Fruit fly (Drosophila melanogaster): Measurements from ENCODE around the gene Btk.

Btk gene

DNA sequence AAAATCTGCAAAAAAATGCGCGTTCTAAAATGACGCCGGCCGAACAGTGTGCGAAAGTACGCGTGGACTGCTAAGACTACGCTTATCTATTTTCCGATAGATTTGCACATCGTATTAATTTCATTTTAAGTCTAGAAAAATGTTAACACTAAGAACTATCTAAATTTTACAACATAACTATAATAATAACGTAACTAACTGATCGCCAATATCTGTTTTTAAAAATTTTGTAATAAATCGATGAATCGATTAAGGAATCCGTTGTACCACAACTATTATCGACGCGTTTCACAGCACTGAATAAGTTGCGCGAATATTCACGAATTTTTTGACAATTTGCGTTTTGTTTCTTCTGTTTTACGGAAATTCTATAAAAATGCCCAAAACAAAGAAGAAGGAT, 89.8 kb downstream of the Btk start, which contains the start of gene Ssb-c31a (continued):
- TF ChIP-seq CG7786 (GFP tag; optimal IDR thresholded peaks at IDR 0.05) (peak; percentile 53), en (GFP tag; optimal IDR thresholded peaks at IDR 0.05) (no peak), CG10565 (GFP tag; optimal IDR thresholded peaks at IDR 0.05) (no peak), bab2 (GFP tag; optimal IDR thresholded peaks at IDR 0.05) (peak; percentile 33), az2 (GFP tag; optimal IDR thresholded peaks at IDR 0.05) (peak; percentile 46), CG2120 (GFP tag; optimal IDR thresholded peaks at IDR 0.05) (peak; percentile 80), tna (GFP tag; IDR thresholded peaks at IDR 0.05; ENCODE audit: partially characterized antibody) (no peak), sna (GFP tag; IDR thresholded peaks at IDR 0.05; ENCODE audit: partially characterized antibody) (peak; percentile 63; the same call in 1 of the 2 replicates), al (GFP tag; IDR thresholded peaks at IDR 0.05) (peak; percentile 42; the same call in 1 of the 2 replicates), bcd (GFP tag; optimal IDR thresholded peaks at IDR 0.05) (peak; percentile 55), ems (GFP tag; optimal IDR thresholded peaks at IDR 0.05) (peak; percentile 42), ato (GFP tag; IDR thresholded peaks at IDR 0.05; ENCODE audit: partially characterized antibody) (no peak), ranshi (GFP tag; IDR thresholded peaks at IDR 0.05) (0 out of 2 replicates have a peak, but pooled peaks have one; percentile 24), gce (GFP tag; IDR thresholded peaks at IDR 0.05) (no peak), CG32772 (GFP tag; IDR thresholded peaks at IDR 0.05) (no peak), CG13287 (GFP tag; IDR thresholded peaks at IDR 0.05; ENCODE audit: partially characterized antibody) (peak; percentile 88), CG13775 (GFP tag; optimal IDR thresholded peaks at IDR 0.05) (peak; percentile 53), fd96Cb (tag; optimal IDR thresholded peaks at IDR 0.05) (no peak), BEAF-32 (GFP tag; optimal IDR thresholded peaks at IDR 0.05) (peak; percentile 85), CG6765 (GFP tag; optimal IDR thresholded peaks at IDR 0.05) (no peak), Ptx1 (GFP tag; IDR thresholded peaks at IDR 0.05) (peak; percentile 35; the same call in 1 of the 2 replicates), lab (GFP tag; optimal IDR thresholded peaks at IDR 0.05) (peak; percentile 48), CG9817 (tag; optimal IDR thresholded peaks at IDR 0.05) (peak; percentile 48), Chrac-16 (GFP tag; optimal IDR thresholded peaks at IDR 0.05) (peak; percentile 62), CG10462 (GFP tag; optimal IDR thresholded peaks at IDR 0.05) (no peak), klu (GFP tag; IDR thresholded peaks at IDR 0.05) (no peak; the same call in 1 of the 2 replicates), grn (GFP tag; optimal IDR thresholded peaks at IDR 0.05) (no peak), insv (GFP tag; optimal IDR thresholded peaks at IDR 0.05) (peak in 1 of 2 experiments; percentile 34), TFAM (GFP tag; optimal IDR thresholded peaks at IDR 0.05) (no peak), inv (GFP tag; IDR thresholded peaks at IDR 0.05; ENCODE audit: partially characterized antibody) (peak; percentile 68), kay (GFP tag; optimal IDR thresholded peaks at IDR 0.05) (no peak), NK7.1 (GFP tag; optimal IDR thresholded peaks at IDR 0.05) (no peak), sug (tag; optimal IDR thresholded peaks at IDR 0.05) (peak; percentile 71), CG4730 (GFP tag; IDR thresholded peaks at IDR 0.05) (no peak), ham (GFP tag; IDR thresholded peaks at IDR 0.05) (no peak), repo (GFP tag; optimal IDR thresholded peaks at IDR 0.05) (peak; percentile 22), pb (GFP tag; optimal IDR thresholded peaks at IDR 0.05) (no peak), CG17829 (tag; optimal IDR thresholded peaks at IDR 0.05) (peak; percentile 56), MTF-1 (GFP tag; optimal IDR thresholded peaks at IDR 0.05; ENCODE audit: borderline replicate concordance) (no peak), CG11398 (GFP tag; optimal IDR thresholded peaks at IDR 0.05) (no peak), nerfin-1 (tag; optimal IDR thresholded peaks at IDR 0.05) (peak; percentile 47), usp (GFP tag; optimal IDR thresholded peaks at IDR 0.05) (no peak), CG8765 (GFP tag; IDR thresholded peaks at IDR 0.05) (no peak), HLHmδ (GFP tag; optimal IDR thresholded peaks at IDR 0.05) (no peak), CG9609 (GFP tag; optimal IDR thresholded peaks at IDR 0.05) (peak; percentile 4), CG17612 (GFP tag; IDR thresholded peaks at IDR 0.05) (no peak), ac (GFP tag; optimal IDR thresholded peaks at IDR 0.05) (no peak), MESR4 (GFP tag; optimal IDR thresholded peaks at IDR 0.05) (peak; percentile 2), vfl (GFP tag; optimal IDR thresholded peaks at IDR 0.05) (peak; percentile 70), dysf (GFP tag; IDR thresholded peaks at IDR 0.05) (peak; percentile 28; the same call in 1 of the 3 replicates), B-H2 (GFP tag; optimal IDR thresholded peaks at IDR 0.05) (peak; percentile 86)

All from whole organism, embryonic.